Worm (Caenorhabditis elegans) whole organism, young adult: ENCODE results near the gene odd-2.

ENCODE experiments used
- B0336.3 ChIP-seq: fragments of 200-800 bp; sonication (Bioruptor generic); IDR thresholded peaks from 2 replicates; pipeline ENCODE4 v1.3.6; 2022; ENCODE audit warnings: missing genetic modification characterization, missing compliant biosample characterization
- C17E4.6 ChIP-seq: fragments of 200-800 bp; sonication (Bioruptor generic); IDR thresholded peaks from 2 replicates; pipeline ENCODE4 v1.3.6; 2022; ENCODE audit warnings: missing genetic modification reagents, missing genetic modification characterization, missing compliant biosample characterization
- F39B2.1 ChIP-seq: fragments of 200-800 bp; sonication (Bioruptor generic); IDR thresholded peaks from 2 replicates; pipeline ENCODE4 v1.3.6; 2022; ENCODE audit warnings: missing genetic modification reagents, missing genetic modification characterization, missing compliant biosample characterization
- F49E8.2 ChIP-seq: sonication (generic microtip); optimal IDR thresholded peaks from 3 replicates; lab custom pipeline; 2017; ENCODE audit warnings: missing genetic modification characterization, mild to moderate bottlenecking, missing compliant biosample characterization, antibody characterized with exemption, moderate library complexity; ENCODE audit not compliant: insufficient read depth
- F55B11.4 ChIP-seq: sonication (generic microtip); optimal IDR thresholded peaks from 2 replicates; lab custom pipeline; 2016; ENCODE audit warnings: missing compliant biosample characterization, missing genetic modification characterization, borderline replicate concordance; ENCODE audit not compliant: insufficient read depth
- F57A8.1 ChIP-seq: fragments of 200-800 bp; sonication (Bioruptor generic); optimal IDR thresholded peaks from 2 replicates; lab custom pipeline; 2018; ENCODE audit warnings: mild to moderate bottlenecking, missing genetic modification characterization, moderate library complexity, missing compliant biosample characterization
- K12H6.12 ChIP-seq: fragments of 200-800 bp; sonication (Bioruptor generic); optimal IDR thresholded peaks from 2 replicates; lab custom pipeline; 2018; ENCODE audit warnings: mild to moderate bottlenecking, missing genetic modification characterization, missing compliant biosample characterization
- T07F8.4 ChIP-seq: sonication (generic microtip); optimal IDR thresholded peaks from 2 replicates; lab custom pipeline; 2016; ENCODE audit warnings: mild to moderate bottlenecking, missing genetic modification characterization, moderate library complexity, missing compliant biosample characterization
- Y53F4B.3 ChIP-seq: fragments of 200-800 bp; sonication (Bioruptor generic); IDR thresholded peaks from 2 replicates; pipeline ENCODE4 v1.3.6; 2022; ENCODE audit warnings: missing genetic modification reagents, missing genetic modification characterization, missing compliant biosample characterization
- akir-1 ChIP-seq: fragments of 200-800 bp; sonication (Bioruptor generic); optimal IDR thresholded peaks from 2 replicates; lab custom pipeline; 2018; ENCODE audit warnings: mild to moderate bottlenecking, missing genetic modification characterization, moderate library complexity, missing compliant biosample characterization
- aptf-3 ChIP-seq: fragments of 200-800 bp; sonication (Bioruptor generic); IDR thresholded peaks from 2 replicates; pipeline ENCODE4 v1.3.6; 2022; ENCODE audit warnings: missing genetic modification characterization, missing compliant biosample characterization
- athp-1 ChIP-seq: sonication (generic microtip); optimal IDR thresholded peaks from 2 replicates; lab custom pipeline; 2017; ENCODE audit warnings: mild to moderate bottlenecking, missing genetic modification characterization, missing compliant biosample characterization
- attf-3 ChIP-seq: fragments of 200-800 bp; sonication (Bioruptor generic); conservative IDR thresholded peaks from 2 replicates; pipeline ENCODE4 v1.3.6; 2022; ENCODE audit warnings: missing genetic modification reagents, missing genetic modification characterization, missing compliant biosample characterization
- attf-5 ChIP-seq: fragments of 200-800 bp; sonication (Bioruptor generic); optimal IDR thresholded peaks from 2 replicates; lab custom pipeline; 2018; ENCODE audit warnings: mild to moderate bottlenecking, missing genetic modification characterization, missing compliant biosample characterization
- attf-6 ChIP-seq: fragments of 200-800 bp; sonication (Bioruptor generic); IDR thresholded peaks from 2 replicates; pipeline ENCODE4 v1.3.6; 2022; ENCODE audit warnings: missing genetic modification reagents, missing genetic modification characterization, missing compliant biosample characterization
- bed-1 ChIP-seq: fragments of 200-800 bp; sonication (Bioruptor generic); IDR thresholded peaks from 2 replicates; pipeline ENCODE4 v1.3.6; 2022; ENCODE audit warnings: missing genetic modification reagents, missing genetic modification characterization, missing compliant biosample characterization
- cebp-1 ChIP-seq, 2 experiments: fragments of 200-800 bp in 1 of 2; sonication (Bioruptor generic) in 1 of 2; sonication (generic microtip) in 1 of 2; IDR thresholded peaks in 1 of 2; optimal IDR thresholded peaks in 1 of 2; 2 replicates each; pipeline versions ENCODE4 v1.3.6 to Lab custom; 2017 to 2022; ENCODE audit warnings: missing compliant biosample characterization in 2 of 2, missing genetic modification characterization in 2 of 2, mild to moderate bottlenecking in 1 of 2, missing genetic modification reagents in 1 of 2, moderate library complexity in 1 of 2
- cebp-2 ChIP-seq: fragments of 200-800 bp; sonication (Bioruptor generic); IDR thresholded peaks from 2 replicates; pipeline ENCODE4 v1.3.6; 2022; ENCODE audit warnings: missing genetic modification characterization, missing compliant biosample characterization
- ceh-27 ChIP-seq: fragments of 200-800 bp; sonication (Bioruptor generic); optimal IDR thresholded peaks from 2 replicates; lab custom pipeline; 2018; ENCODE audit warnings: mild to moderate bottlenecking, missing genetic modification characterization, moderate library complexity, missing compliant biosample characterization
- ceh-40 ChIP-seq: fragments of 200-800 bp; sonication (Bioruptor generic); IDR thresholded peaks from 2 replicates; pipeline ENCODE4 v1.3.6; 2022; ENCODE audit warnings: missing genetic modification characterization, missing compliant biosample characterization
- chd-7 ChIP-seq: sonication (generic microtip); optimal IDR thresholded peaks from 2 replicates; lab custom pipeline; 2016; ENCODE audit warnings: mild to moderate bottlenecking, missing genetic modification characterization, moderate library complexity, missing compliant biosample characterization
- efl-1 ChIP-seq: fragments of 150-350 bp; optimal IDR thresholded peaks from 2 replicates; lab custom pipeline; 2014; ENCODE audit warnings: missing biosample characterization, missing genetic modification reagents, missing genetic modification characterization
- egrh-3 ChIP-seq: fragments of 200-800 bp; sonication (Bioruptor generic); IDR thresholded peaks from 2 replicates; pipeline ENCODE4 v1.3.6; 2022; ENCODE audit warnings: missing genetic modification reagents, missing genetic modification characterization, missing compliant biosample characterization
- him-1 ChIP-seq: sonication (generic microtip); optimal IDR thresholded peaks from 2 replicates; lab custom pipeline; 2016; ENCODE audit warnings: missing genotype, missing genetic modification reagents, missing genetic modification characterization, missing compliant biosample characterization
- hlh-12 ChIP-seq: sonication (generic microtip); optimal IDR thresholded peaks from 2 replicates; lab custom pipeline; 2016; ENCODE audit warnings: missing genetic modification characterization, missing compliant biosample characterization
- lag-1 ChIP-seq: fragments of 200-800 bp; sonication (Bioruptor generic); IDR thresholded peaks from 2 replicates; pipeline ENCODE4 v1.3.6; 2022; ENCODE audit warnings: missing genetic modification reagents, missing genetic modification characterization, missing compliant biosample characterization
- let-526 ChIP-seq: fragments of 200-800 bp; sonication (Bioruptor generic); IDR thresholded peaks from 2 replicates; pipeline ENCODE4 v1.3.6; 2022; ENCODE audit warnings: missing genetic modification reagents, missing genetic modification characterization, missing compliant biosample characterization
- lin-26 ChIP-seq: fragments of 200-800 bp; sonication (Bioruptor generic); IDR thresholded peaks from 2 replicates; pipeline ENCODE4 v1.3.6; 2022; ENCODE audit warnings: missing genetic modification reagents, missing genetic modification characterization, missing compliant biosample characterization
- madf-3 ChIP-seq: fragments of 200-800 bp; sonication (Bioruptor generic); IDR thresholded peaks from 2 replicates; pipeline ENCODE4 v1.3.6; 2022; ENCODE audit warnings: missing genetic modification reagents, missing genetic modification characterization, missing compliant biosample characterization
- mcd-1 ChIP-seq: fragments of 200-800 bp; sonication (Bioruptor generic); IDR thresholded peaks from 2 replicates; pipeline ENCODE4 v1.3.6; 2022; ENCODE audit warnings: missing genetic modification reagents, missing genetic modification characterization, missing compliant biosample characterization
- mel-28 ChIP-seq: sonication (generic microtip); optimal IDR thresholded peaks from 2 replicates; lab custom pipeline; 2016; ENCODE audit warnings: borderline replicate concordance, mild to moderate bottlenecking, missing genetic modification characterization, missing compliant biosample characterization
- mes-4 ChIP-seq: sonication (generic microtip); optimal IDR thresholded peaks from 2 replicates; lab custom pipeline; 2016; ENCODE audit warnings: missing genotype, missing genetic modification characterization, missing compliant biosample characterization
- mxl-1 ChIP-seq: sonication (generic microtip); optimal IDR thresholded peaks from 2 replicates; lab custom pipeline; 2016; ENCODE audit warnings: missing genetic modification characterization, missing compliant biosample characterization
- nfya-1 ChIP-seq: sonication (generic microtip); optimal IDR thresholded peaks from 2 replicates; lab custom pipeline; 2017; ENCODE audit warnings: antibody characterized with exemption, missing compliant biosample characterization, missing genetic modification characterization, borderline replicate concordance; ENCODE audit not compliant: insufficient read depth
- nhr-179 ChIP-seq: sonication (generic microtip); optimal IDR thresholded peaks from 2 replicates; lab custom pipeline; 2016; ENCODE audit warnings: mild to moderate bottlenecking, missing genetic modification characterization, missing compliant biosample characterization
- nhr-90 ChIP-seq: sonication (generic microtip); optimal IDR thresholded peaks from 2 replicates; lab custom pipeline; 2016; ENCODE audit warnings: missing genotype, mild to moderate bottlenecking, missing genetic modification characterization, missing compliant biosample characterization
- rcor-1 ChIP-seq: fragments of 200-800 bp; sonication (Bioruptor generic); IDR thresholded peaks from 2 replicates; pipeline ENCODE4 v1.3.6; 2022; ENCODE audit warnings: missing genetic modification reagents, missing genetic modification characterization, missing compliant biosample characterization
- rec-8 ChIP-seq, 2 experiments: sonication (generic microtip); optimal IDR thresholded peaks; 2 replicates each; lab custom pipeline; 2016; ENCODE audit warnings: mild to moderate bottlenecking in 2 of 2, missing genetic modification characterization in 2 of 2, missing genetic modification reagents in 2 of 2, missing genotype in 2 of 2, missing biosample characterization in 1 of 2, missing compliant biosample characterization in 1 of 2, moderate library complexity in 1 of 2
- sdz-38 ChIP-seq: sonication (generic microtip); optimal IDR thresholded peaks from 2 replicates; lab custom pipeline; 2016; ENCODE audit warnings: missing genotype, missing genetic modification characterization, missing compliant biosample characterization
- sea-2 ChIP-seq: fragments of 200-800 bp; sonication (Bioruptor generic); IDR thresholded peaks from 2 replicates; pipeline ENCODE4 v1.3.6; 2022; ENCODE audit warnings: missing genetic modification characterization, missing compliant biosample characterization
- snpc-1.1 ChIP-seq: sonication (generic microtip); optimal IDR thresholded peaks from 2 replicates; lab custom pipeline; 2017; ENCODE audit warnings: missing genetic modification characterization, mild to moderate bottlenecking, missing compliant biosample characterization, antibody characterized with exemption, moderate library complexity, missing genotype, missing genetic modification reagents; ENCODE audit not compliant: insufficient read depth
- unc-130 ChIP-seq: sonication (generic microtip); optimal IDR thresholded peaks from 2 replicates; lab custom pipeline; 2016; ENCODE audit warnings: missing genetic modification reagents, missing genetic modification characterization, missing compliant biosample characterization
- zfh-2 ChIP-seq: fragments of 200-800 bp; sonication (Bioruptor generic); conservative IDR thresholded peaks from 2 replicates; pipeline ENCODE4 v1.3.6; 2022; ENCODE audit warnings: missing genetic modification reagents, missing genetic modification characterization, missing compliant biosample characterization
- ztf-18 ChIP-seq: sonication (generic microtip); optimal IDR thresholded peaks from 2 replicates; lab custom pipeline; 2016; ENCODE audit warnings: missing genotype, mild to moderate bottlenecking, missing genetic modification characterization, missing compliant biosample characterization
- ztf-22 ChIP-seq: fragments of 200-800 bp; sonication (Bioruptor generic); optimal IDR thresholded peaks from 2 replicates; lab custom pipeline; 2018; ENCODE audit warnings: mild to moderate bottlenecking, missing genetic modification characterization, moderate library complexity, missing compliant biosample characterization
- ztf-25 ChIP-seq: fragments of 200-800 bp; sonication (Bioruptor generic); IDR thresholded peaks from 2 replicates; pipeline ENCODE4 v1.3.6; 2022; ENCODE audit warnings: missing genetic modification reagents, missing genetic modification characterization, missing compliant biosample characterization
- ztf-26 ChIP-seq: sonication (generic microtip); optimal IDR thresholded peaks from 2 replicates; lab custom pipeline; 2017; ENCODE audit warnings: missing genetic modification characterization, missing compliant biosample characterization
- ztf-3 ChIP-seq: fragments of 200-800 bp; sonication (Bioruptor generic); optimal IDR thresholded peaks from 2 replicates; lab custom pipeline; 2018; ENCODE audit warnings: mild to moderate bottlenecking, missing genetic modification characterization, missing compliant biosample characterization

Gene odd-2

DNA sequence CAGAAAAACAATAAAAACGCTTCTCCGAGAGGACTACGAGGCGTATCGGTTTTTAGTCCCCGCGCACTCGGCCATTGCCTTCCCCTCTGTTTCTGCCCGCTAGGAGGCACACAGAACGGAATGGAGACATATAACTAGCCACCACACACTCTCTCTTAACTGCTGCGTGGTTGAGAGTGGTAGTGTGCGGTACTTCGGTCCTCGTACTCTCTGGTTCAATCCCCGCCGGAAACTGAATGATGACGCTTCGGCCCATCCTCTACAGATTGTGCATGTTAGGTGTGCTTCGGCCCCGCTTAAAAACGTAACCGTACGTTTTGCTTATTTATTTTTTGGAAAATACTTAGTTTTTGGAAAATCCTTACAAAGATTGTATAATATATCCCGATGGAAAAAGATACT, 47.4 kb upstream of the odd-2 start, which contains the start of gene T13C5.6 (continued):
- TF ChIP-seq bed-1 (GFP tag; lab: Robert Waterston, UW) (peak; percentile 92; the same call in 1 of the 2 replicates), unc-130 (GFP tag; lab: Kevin White, UChicago) (peak; percentile 76), egrh-3 (GFP tag; lab: Robert Waterston, UW) (peak; percentile 53), snpc-1.1 (no peak), cebp-1 (GFP tag; IDR thresholded peaks at IDR 0.05; lab: Robert Waterston, UW) (peak; percentile 74), cebp-1 (tag; optimal IDR thresholded peaks at IDR 0.05; lab: Kevin White, UChicago) (peak; percentile 91), ztf-18 (tag; lab: Kevin White, UChicago) (peak; percentile 77), F55B11.4 (tag; lab: Kevin White, UChicago) (no peak), let-526 (GFP tag; lab: Robert Waterston, UW) (peak; percentile 87; the same call in 1 of the 2 replicates), mel-28 (tag; lab: Kevin White, UChicago) (peak; percentile 70), F57A8.1 (GFP tag; lab: Kevin White, UChicago) (peak; percentile 77), F39B2.1 (GFP tag; lab: Robert Waterston, UW) (no peak), ztf-25 (peak; percentile 87), akir-1 (GFP tag; lab: Kevin White, UChicago) (peak; percentile 79), nfya-1 (tag; lab: Kevin White, UChicago) (no peak), efl-1 (GFP tag; lab: Kevin White, UChicago) (no peak), B0336.3 (GFP tag; lab: Robert Waterston, UW) (peak; percentile 85; the same call in 1 of the 2 replicates), Y53F4B.3 (no peak), C17E4.6 (GFP tag; lab: Robert Waterston, UW) (peak; percentile 26; the same call in 1 of the 2 replicates), mes-4 (tag; lab: Kevin White, UChicago) (peak; percentile 87), cebp-2 (GFP tag; lab: Robert Waterston, UW) (peak; percentile 93), K12H6.12 (tag; lab: Kevin White, UChicago) (peak; percentile 95), chd-7 (tag; lab: Kevin White, UChicago) (peak; percentile 93), lin-26 (GFP tag; lab: Robert Waterston, UW) (peak; percentile 78), lag-1 (no peak), zfh-2 (GFP tag; lab: Robert Waterston, UW) (peak; percentile 89), attf-5 (peak; percentile 89), ceh-27 (GFP tag; lab: Kevin White, UChicago) (peak; percentile 97), sea-2 (GFP tag; lab: Robert Waterston, UW) (no peak), ceh-40 (GFP tag; lab: Robert Waterston, UW) (no peak), ztf-3 (peak; percentile 33), mxl-1 (peak; percentile 68), nhr-179 (tag; lab: Kevin White, UChicago) (peak; percentile 79), F49E8.2 (tag; lab: Kevin White, UChicago) (no peak), him-1 (tag; lab: Kevin White, UChicago) (peak; percentile 49), aptf-3 (GFP tag; lab: Robert Waterston, UW) (peak; percentile 66; the same call in 1 of the 2 replicates), T07F8.4 (tag; lab: Kevin White, UChicago) (peak; percentile 83), rcor-1 (GFP tag; lab: Robert Waterston, UW) (peak; percentile 89), attf-6 (GFP tag; lab: Robert Waterston, UW) (no peak), mcd-1 (GFP tag; lab: Robert Waterston, UW) (peak; percentile 74), hlh-12 (peak; percentile 20), sdz-38 (tag; lab: Kevin White, UChicago) (peak; percentile 61), ztf-22 (peak; percentile 46), rec-8 (tag; optimal IDR thresholded peaks at IDR 0.05; lab: Kevin White, UChicago) (peak; percentile 78 to 93), madf-3 (GFP tag; lab: Robert Waterston, UW) (no peak), athp-1 (tag; lab: Kevin White, UChicago) (peak; percentile 72), nhr-90 (tag; lab: Kevin White, UChicago) (peak; percentile 91), ztf-26 (peak; percentile 80), attf-3 (GFP tag; lab: Robert Waterston, UW) (no peak; the same call in 1 of the 2 replicates)
